Worm (Caenorhabditis elegans) whole organism, late embryonic: ENCODE measurements around the gene tric-1B.2.

Experiments
- fkh-10 ChIP-seq: fragments of 150-350 bp; optimal IDR thresholded peaks from 2 replicates; lab custom pipeline; 2014; ENCODE audit warnings: missing biosample characterization, missing genetic modification reagents, missing genetic modification characterization
- pros-1 ChIP-seq: fragments of 150-350 bp; optimal IDR thresholded peaks from 2 replicates; lab custom pipeline; 2014; ENCODE audit warnings: missing biosample characterization, missing genetic modification reagents, missing genetic modification characterization

DNA sequence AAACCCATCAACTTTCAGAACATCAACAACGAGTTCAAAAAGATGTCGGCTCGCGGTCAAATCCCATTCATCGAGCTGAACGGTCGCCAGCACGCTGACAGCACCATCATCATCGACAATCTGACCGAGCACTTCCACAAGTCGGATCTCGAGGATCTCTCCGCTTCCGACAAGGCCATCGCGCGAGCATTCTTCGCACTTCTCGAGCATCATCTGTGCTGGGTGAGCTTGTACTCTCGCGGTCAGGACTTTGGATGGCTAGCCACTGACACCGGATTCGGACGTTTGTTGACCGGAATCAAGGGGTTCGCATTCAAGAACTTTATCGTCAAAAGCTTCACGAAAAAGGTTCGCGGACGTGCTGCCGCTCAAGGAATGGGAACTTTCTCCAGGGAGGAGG, 14.3 kb downstream of the tric-1B.2 start:
- TF ChIP-seq fkh-10 (GFP tag; lab: Kevin White, UChicago) (no peak), pros-1 (tag; lab: Kevin White, UChicago) (no peak)
